In the genomic region with DNA sequence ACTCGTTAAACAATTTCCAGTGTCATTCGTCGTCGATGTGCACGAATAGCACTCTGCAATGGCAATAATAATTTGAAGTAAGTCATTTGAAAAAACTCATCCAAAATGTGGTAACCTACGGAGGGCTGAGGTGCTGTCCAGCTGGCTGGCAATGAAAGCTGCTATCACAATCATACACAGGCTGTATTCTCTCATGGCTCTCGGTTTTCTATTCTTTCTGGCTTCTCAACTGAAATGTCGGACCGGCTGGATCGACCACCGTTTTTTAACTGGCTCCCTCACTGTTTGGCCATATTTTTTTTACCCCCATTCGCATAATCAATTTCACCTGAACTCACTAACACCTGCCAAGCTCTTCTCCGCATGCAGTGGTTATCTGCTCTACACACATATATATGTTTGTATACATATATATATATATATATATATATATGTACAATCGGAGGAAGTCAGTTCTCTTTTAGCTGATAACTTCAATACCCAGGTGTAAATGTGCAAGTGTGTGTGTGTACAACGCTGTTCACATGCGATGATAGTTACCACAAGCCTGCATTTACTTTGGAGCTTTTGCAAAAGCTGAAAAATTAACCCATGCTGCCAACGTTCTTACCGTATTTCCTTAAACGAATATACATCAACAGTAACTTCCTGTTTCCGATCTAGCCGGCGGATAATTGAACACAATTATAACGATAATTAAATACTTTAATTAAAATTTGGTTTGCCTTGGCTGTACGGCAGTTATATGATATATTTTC, we compare ENCODE assay signal across 1 fruit fly cellular context.
TF ChIP-seq lines count a peak whose summit lies in the region.

TSS of gene CG10650 (minus strand) at position 275 of the 758 bp plus-strand sequence.

TF ChIP-seq in whole organism, embryonic, 481 proteins besides CTCF, POLR2A, EP300 and RAD21 (continued from another document):
- TF ChIP-seq sug (tag; optimal IDR thresholded peaks at IDR 0.05; lab: Kevin White, UChicago) (peak; percentile 73), chinmo (GFP tag; IDR thresholded peaks at IDR 0.05; lab: Robert Waterston, UW; ENCODE audit: partially characterized antibody) (peak; percentile 78; the same call in 2 of the 4 replicates), zf30C (GFP tag; optimal IDR thresholded peaks at IDR 0.05; lab: Kevin White, UChicago) (no peak), CG6813 (GFP tag; optimal IDR thresholded peaks at IDR 0.05; lab: Kevin White, UChicago) (peak; percentile 5), Xrp1 (GFP tag; IDR thresholded peaks at IDR 0.05; lab: Robert Waterston, UW) (no peak), CG34376 (GFP tag; optimal IDR thresholded peaks at IDR 0.05; lab: Kevin White, UChicago) (peak; percentile 17), CG18599 (GFP tag; optimal IDR thresholded peaks at IDR 0.05; lab: Kevin White, UChicago) (peak; percentile 13), yki (optimal IDR thresholded peaks at IDR 0.05; lab: Kevin White, UChicago) (no peak), gro (GFP tag; optimal IDR thresholded peaks at IDR 0.05; lab: Kevin White, UChicago) (no peak), CG6683 (GFP tag; optimal IDR thresholded peaks at IDR 0.05; lab: Kevin White, UChicago) (no peak), ranshi (GFP tag; IDR thresholded peaks at IDR 0.05; lab: Robert Waterston, UW) (no peak), CG9876 (GFP tag; optimal IDR thresholded peaks at IDR 0.05; lab: Kevin White, UChicago) (no peak), Vsx1 (GFP tag; optimal IDR thresholded peaks at IDR 0.05; lab: Kevin White, UChicago) (no peak), otp (GFP tag; IDR thresholded peaks at IDR 0.05; lab: Robert Waterston, UW) (0 out of 3 replicates have a peak, but pooled peaks have one; percentile 19), CG17385 (GFP tag; optimal IDR thresholded peaks at IDR 0.05; lab: Kevin White, UChicago) (no peak), CG2199 (GFP tag; IDR thresholded peaks at IDR 0.05; lab: Robert Waterston, UW) (0 out of 3 replicates have a peak, but pooled peaks have one; percentile 34), ERR (GFP tag; optimal IDR thresholded peaks at IDR 0.05; lab: Kevin White, UChicago) (no peak), GATAe (GFP tag; conservative IDR thresholded peaks at IDR 0.05; lab: Robert Waterston, UW) (peak; percentile 37), sqz (GFP tag; optimal IDR thresholded peaks at IDR 0.05; lab: Kevin White, UChicago) (peak; percentile 61), cg (GFP tag; optimal IDR thresholded peaks at IDR 0.05; lab: Kevin White, UChicago) (peak; percentile 67), lab (GFP tag; optimal IDR thresholded peaks at IDR 0.05; lab: Kevin White, UChicago) (peak; percentile 47), exex (tag; optimal IDR thresholded peaks at IDR 0.05; lab: Kevin White, UChicago) (peak; percentile 39), dm (GFP tag; optimal IDR thresholded peaks at IDR 0.05; lab: Kevin White, UChicago) (no peak)
